Worm (Caenorhabditis elegans) whole organism, mixed stage, embryonic: Measurements from ENCODE around the gene egas-4.

Experiments
- elt-3 ChIP-seq: fragments of 150-350 bp; optimal IDR thresholded peaks from 2 replicates; lab custom pipeline; 2014; ENCODE audit warnings: missing biosample characterization, missing genetic modification characterization
- lin-13 ChIP-seq: fragments of 150-350 bp; optimal IDR thresholded peaks from 2 replicates; lab custom pipeline; 2014; ENCODE audit warnings: missing biosample characterization, missing genetic modification characterization
- nhr-12 ChIP-seq: fragments of 150-350 bp; optimal IDR thresholded peaks from 2 replicates; lab custom pipeline; 2014; ENCODE audit warnings: missing biosample characterization, missing genetic modification characterization

DNA sequence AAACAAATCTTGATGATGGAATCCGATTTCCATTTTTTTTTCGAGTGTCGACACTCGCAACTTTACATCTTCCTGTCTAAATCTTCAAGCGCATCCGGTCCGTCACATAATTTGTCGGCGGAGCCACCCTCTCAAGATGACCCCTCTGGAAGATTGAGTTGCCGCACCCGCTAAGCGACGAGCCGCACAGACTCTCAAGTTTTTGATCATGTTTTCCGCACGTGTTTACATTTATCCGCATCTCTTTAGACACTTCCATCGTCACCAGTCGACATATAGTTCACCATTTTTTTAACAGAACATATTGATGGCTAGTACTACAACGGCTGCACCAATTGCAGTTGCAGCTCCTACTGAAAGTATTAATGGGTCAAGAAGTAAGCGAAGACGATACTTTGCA, 6.2 kb downstream of the egas-4 start, which contains the start of gene F55G1.1:
- TF ChIP-seq elt-3 (no peak), lin-13 (tag; lab: Kevin White, UChicago) (no peak), nhr-12 (tag; lab: Kevin White, UChicago) (no peak)
